Fruit fly (Drosophila melanogaster) whole organism, adult: ENCODE results near the gene Non2.

Experiments used
- CG11617 ChIP-seq: fragments of 200-800 bp; sonication (Bioruptor generic); optimal IDR thresholded peaks from 2 replicates; lab custom pipeline; 2017; ENCODE audit warnings: mild to moderate bottlenecking, missing biosample characterization, missing genetic modification reagents, missing genetic modification characterization
- CG12768 ChIP-seq: fragments of 200-800 bp; sonication (Bioruptor generic); optimal IDR thresholded peaks from 2 replicates; lab custom pipeline; 2017; ENCODE audit warnings: missing biosample characterization, missing genetic modification characterization, mild to moderate bottlenecking, moderate library complexity, missing genetic modification reagents
- CG14711 ChIP-seq: fragments of 200-800 bp; sonication (Bioruptor generic); optimal IDR thresholded peaks from 2 replicates; lab custom pipeline; 2018; ENCODE audit warnings: missing biosample characterization, mild to moderate bottlenecking, missing genetic modification characterization, moderate library complexity
- CG1620 ChIP-seq: fragments of 200-800 bp; sonication (Bioruptor generic); optimal IDR thresholded peaks from 2 replicates; lab custom pipeline; 2016; ENCODE audit warnings: missing biosample characterization, missing genetic modification characterization
- CG33017 ChIP-seq: fragments of 200-800 bp; sonication (Bioruptor generic); optimal IDR thresholded peaks from 2 replicates; lab custom pipeline; 2018; ENCODE audit warnings: missing biosample characterization, mild to moderate bottlenecking, missing genetic modification characterization, moderate library complexity
- CG5204 ChIP-seq: fragments of 200-800 bp; sonication (Bioruptor generic); optimal IDR thresholded peaks from 2 replicates; lab custom pipeline; 2016; ENCODE audit warnings: missing biosample characterization, missing genetic modification characterization
- CG7045 ChIP-seq: fragments of 200-800 bp; sonication (Bioruptor generic); optimal IDR thresholded peaks from 2 replicates; lab custom pipeline; 2017; ENCODE audit warnings: missing biosample characterization, mild to moderate bottlenecking, missing genetic modification characterization
- CG7101 ChIP-seq: fragments of 200-800 bp; sonication (Bioruptor generic); optimal IDR thresholded peaks from 2 replicates; lab custom pipeline; 2018; ENCODE audit warnings: missing biosample characterization, mild to moderate bottlenecking, missing genetic modification characterization, moderate library complexity
- Clk ChIP-seq: fragments of 200-800 bp; sonication (Bioruptor generic); optimal IDR thresholded peaks from 2 replicates; lab custom pipeline; 2017; ENCODE audit warnings: missing biosample characterization, missing genetic modification characterization
- Crg-1 ChIP-seq: fragments of 200-800 bp; sonication (Bioruptor generic); optimal IDR thresholded peaks from 2 replicates; lab custom pipeline; 2016; ENCODE audit warnings: missing biosample characterization, missing genetic modification characterization
- Hr96 ChIP-seq: fragments of 200-800 bp; sonication (Bioruptor generic); optimal IDR thresholded peaks from 2 replicates; lab custom pipeline; 2016; ENCODE audit warnings: missing biosample characterization, missing genetic modification characterization
- Mnt ChIP-seq: fragments of 200-800 bp; sonication (Bioruptor generic); optimal IDR thresholded peaks from 2 replicates; lab custom pipeline; 2016; ENCODE audit warnings: missing biosample characterization, mild to moderate bottlenecking, missing genetic modification characterization
- bab1 ChIP-seq: fragments of 200-800 bp; sonication (Bioruptor generic); optimal IDR thresholded peaks from 3 replicates; lab custom pipeline; 2019; ENCODE audit warnings: missing biosample characterization, mild to moderate bottlenecking, missing genetic modification characterization, moderate library complexity
- cic ChIP-seq: fragments of 200-800 bp; sonication (Bioruptor generic); optimal IDR thresholded peaks from 2 replicates; lab custom pipeline; 2017; ENCODE audit warnings: missing biosample characterization, mild to moderate bottlenecking, missing genetic modification characterization, moderate library complexity
- cnc ChIP-seq, 2 experiments: fragments of >200 bp; optimal IDR thresholded peaks; 2 replicates each; lab custom pipeline; 2017
- kay ChIP-seq: fragments of 200-800 bp; sonication (Bioruptor generic); peaks from one replicate; lab custom pipeline; 2016; ENCODE audit warnings: missing biosample characterization, missing genetic modification characterization, borderline replicate concordance
- ovo ChIP-seq: fragments of 200-800 bp; sonication (Bioruptor generic); optimal IDR thresholded peaks from 2 replicates; lab custom pipeline; 2016; ENCODE audit warnings: missing biosample characterization, missing genetic modification characterization
- pad ChIP-seq: fragments of 200-800 bp; sonication (Bioruptor generic); optimal IDR thresholded peaks from 3 replicates; lab custom pipeline; 2017; ENCODE audit warnings: missing biosample characterization, missing genetic modification characterization, mild to moderate bottlenecking, moderate library complexity, missing genetic modification reagents
- tj ChIP-seq: fragments of 200-800 bp; sonication (Bioruptor generic); optimal IDR thresholded peaks from 3 replicates; lab custom pipeline; 2017; ENCODE audit warnings: missing biosample characterization, mild to moderate bottlenecking, missing genetic modification characterization, moderate library complexity
- toe ChIP-seq: fragments of 200-800 bp; sonication (Bioruptor generic); optimal IDR thresholded peaks from 2 replicates; lab custom pipeline; 2016; ENCODE audit warnings: missing biosample characterization, missing genetic modification characterization

Gene Non2

dm6 chr3L:2765013-2765738, 1.6 kb upstream of the Non2 start:
- TF ChIP-seq CG33017 (tag; lab: Kevin White, UChicago) (no peak), CG1620 (no peak), bab1 (GFP tag; lab: Kevin White, UChicago) (no peak), Crg-1 (GFP tag; lab: Kevin White, UChicago) (no peak), tj (GFP tag; lab: Kevin White, UChicago) (no peak), kay (GFP tag; lab: Kevin White, UChicago) (peak; percentile 94), CG11617 (GFP tag; lab: Kevin White, UChicago) (no peak)

- TF ChIP-seq Mnt (GFP tag; lab: Kevin White, UChicago) (peak; percentile 25), cic (GFP tag; lab: Kevin White, UChicago) (no peak)
These were observed 968 bp upstream of the Non2 start for dm6 chr3L:2765794-2766268.

dm6 chr3L:2772045-2772444, 5.2 kb downstream of the Non2 start, which contains the start of gene AhcyL1:
Gene AhcyL1 (minus strand): TSS chr3L:2772325.
- TF ChIP-seq cic (GFP tag; lab: Kevin White, UChicago) (no peak), CG12768 (GFP tag; lab: Kevin White, UChicago) (peak; percentile 66), Clk (GFP tag; lab: Kevin White, UChicago) (no peak), CG7045 (GFP tag; lab: Kevin White, UChicago) (no peak), pad (GFP tag; lab: Kevin White, UChicago) (peak; percentile 7), CG11617 (GFP tag; lab: Kevin White, UChicago) (peak; percentile 31), CG7101 (no peak), Hr96 (GFP tag; lab: Kevin White, UChicago) (no peak), CG33017 (tag; lab: Kevin White, UChicago) (peak; percentile 2), bab1 (GFP tag; lab: Kevin White, UChicago) (peak; percentile 81)

dm6 chr3L:2773968-2774461, 7.2 kb downstream of the Non2 start, which contains the start of the genes CG12093 and Atg2:
Gene CG12093 (minus strand): TSS chr3L:2774007.
Gene Atg2 (plus strand): TSS chr3L:2774338.
- TF ChIP-seq Crg-1 (GFP tag; lab: Kevin White, UChicago) (peak; percentile 92), Hr96 (GFP tag; lab: Kevin White, UChicago) (peak; percentile 84), CG12768 (GFP tag; lab: Kevin White, UChicago) (peak; percentile 94), cic (GFP tag; lab: Kevin White, UChicago) (peak; percentile 72), CG5204 (GFP tag; lab: Kevin White, UChicago) (no peak), cnc (optimal IDR thresholded peaks at IDR 0.05; lab: Kevin White, UChicago) (no peak), kay (GFP tag; lab: Kevin White, UChicago) (no peak), CG14711 (tag; lab: Kevin White, UChicago) (peak; percentile 88), pad (GFP tag; lab: Kevin White, UChicago) (peak; percentile 82), Mnt (GFP tag; lab: Kevin White, UChicago) (peak; percentile 88), bab1 (GFP tag; lab: Kevin White, UChicago) (peak; percentile 95), toe (GFP tag; lab: Kevin White, UChicago) (peak; percentile 92), Clk (GFP tag; lab: Kevin White, UChicago) (peak; percentile 89), CG1620 (peak; percentile 95), tj (GFP tag; lab: Kevin White, UChicago) (peak; percentile 85), CG7045 (GFP tag; lab: Kevin White, UChicago) (peak; percentile 95), ovo (GFP tag; lab: Kevin White, UChicago) (peak; percentile 88), CG7101 (peak; percentile 97), CG11617 (GFP tag; lab: Kevin White, UChicago) (peak; percentile 96), CG33017 (tag; lab: Kevin White, UChicago) (peak; percentile 95)

dm6 chr3L:2780711-2781110, 13.9 kb downstream of the Non2 start, which contains the start of gene mRpS35:
Gene mRpS35 (plus strand): TSS chr3L:2780899.
- TF ChIP-seq tj (GFP tag; lab: Kevin White, UChicago) = no peak
- TF ChIP-seq Mnt (GFP tag; lab: Kevin White, UChicago) = peak; percentile 0
- no peak for TF ChIP-seq Clk (GFP tag; lab: Kevin White, UChicago)
- no peak for TF ChIP-seq ovo (GFP tag; lab: Kevin White, UChicago)

- TF ChIP-seq pad (GFP tag; lab: Kevin White, UChicago) = no peak
- TF ChIP-seq Crg-1 (GFP tag; lab: Kevin White, UChicago) = no peak
- peak; percentile 51 for TF ChIP-seq CG14711 (tag; lab: Kevin White, UChicago)
- peak; percentile 46 for TF ChIP-seq cic (GFP tag; lab: Kevin White, UChicago)
- peak; percentile 16 for TF ChIP-seq tj (GFP tag; lab: Kevin White, UChicago)
- peak; percentile 27 for TF ChIP-seq Mnt (GFP tag; lab: Kevin White, UChicago)
- peak; percentile 27 for TF ChIP-seq bab1 (GFP tag; lab: Kevin White, UChicago)
- no peak for TF ChIP-seq toe (GFP tag; lab: Kevin White, UChicago)
These were observed 15.3 kb downstream of the Non2 start, which contains the start of gene Pgant6 for dm6 chr3L:2781991-2782677. Gene Pgant6 (plus strand): TSS chr3L:2782255.
